Worm (Caenorhabditis elegans) whole organism, late embryonic: ENCODE data around the gene C46E10.8.

Experiments used
- C08G9.2 ChIP-seq: sonication (generic microtip); optimal IDR thresholded peaks from 2 replicates; lab custom pipeline; 2016; ENCODE audit warnings: mild to moderate bottlenecking, missing genetic modification characterization, moderate library complexity, missing compliant biosample characterization
- C38D4.7 ChIP-seq: fragments of 200-800 bp; sonication (Bioruptor generic); optimal IDR thresholded peaks from 2 replicates; lab custom pipeline; 2018; ENCODE audit warnings: mild to moderate bottlenecking, missing genetic modification characterization, moderate library complexity, missing compliant biosample characterization
- K02D7.2 ChIP-seq: sonication (generic microtip); optimal IDR thresholded peaks from 2 replicates; lab custom pipeline; 2017; ENCODE audit warnings: mild to moderate bottlenecking, missing genetic modification characterization, missing compliant biosample characterization
- K09A11.1 ChIP-seq: sonication (generic microtip); optimal IDR thresholded peaks from 2 replicates; lab custom pipeline; 2017; ENCODE audit warnings: antibody characterized with exemption, mild to moderate bottlenecking, missing genetic modification characterization, missing compliant biosample characterization; ENCODE audit not compliant: insufficient read depth
- T23F11.4 ChIP-seq: fragments of 200-800 bp; sonication (Bioruptor generic); optimal IDR thresholded peaks from 2 replicates; lab custom pipeline; 2018; ENCODE audit warnings: mild to moderate bottlenecking, missing genetic modification characterization, missing compliant biosample characterization
- Y22D7AL.16 ChIP-seq: sonication (generic microtip); optimal IDR thresholded peaks from 2 replicates; lab custom pipeline; 2016; ENCODE audit warnings: missing genetic modification characterization, missing compliant biosample characterization
- ama-1 ChIP-seq: fragments of 150-350 bp; optimal IDR thresholded peaks from 2 replicates; lab custom pipeline; 2014
- ceh-18 ChIP-seq: sonication (generic microtip); optimal IDR thresholded peaks from 2 replicates; lab custom pipeline; 2016; ENCODE audit warnings: missing genetic modification characterization, missing compliant biosample characterization
- ceh-19 ChIP-seq: fragments of 200-800 bp; sonication (Bioruptor generic); optimal IDR thresholded peaks from 2 replicates; lab custom pipeline; 2018; ENCODE audit warnings: mild to moderate bottlenecking, missing genetic modification characterization, missing compliant biosample characterization
- ceh-2 ChIP-seq: sonication (generic microtip); optimal IDR thresholded peaks from 2 replicates; lab custom pipeline; 2016; ENCODE audit warnings: missing genotype, missing genetic modification characterization, missing compliant biosample characterization
- ceh-24 ChIP-seq: sonication (generic microtip); optimal IDR thresholded peaks from 2 replicates; lab custom pipeline; 2016; ENCODE audit warnings: mild to moderate bottlenecking, missing genetic modification characterization, missing compliant biosample characterization
- ceh-48 ChIP-seq: sonication (generic microtip); optimal IDR thresholded peaks from 2 replicates; lab custom pipeline; 2016; ENCODE audit warnings: missing genetic modification characterization, inconsistent platforms, missing compliant biosample characterization
- ceh-6 ChIP-seq: fragments of 200-800 bp; sonication (Bioruptor generic); optimal IDR thresholded peaks from 2 replicates; lab custom pipeline; 2018; ENCODE audit warnings: mild to moderate bottlenecking, missing genetic modification characterization, missing compliant biosample characterization
- dve-1 ChIP-seq: sonication (generic microtip); optimal IDR thresholded peaks from 2 replicates; lab custom pipeline; 2017; ENCODE audit warnings: antibody characterized with exemption, mild to moderate bottlenecking, missing genetic modification characterization, missing compliant biosample characterization
- elt-4 ChIP-seq: sonication (generic microtip); optimal IDR thresholded peaks from 2 replicates; lab custom pipeline; 2016; ENCODE audit warnings: missing genetic modification characterization, missing compliant biosample characterization
- eyg-1 ChIP-seq: sonication (generic microtip); optimal IDR thresholded peaks from 2 replicates; lab custom pipeline; 2016; ENCODE audit warnings: missing genotype, missing genetic modification characterization, missing compliant biosample characterization
- fkh-10 ChIP-seq: fragments of 150-350 bp; optimal IDR thresholded peaks from 2 replicates; lab custom pipeline; 2014; ENCODE audit warnings: missing biosample characterization, missing genetic modification reagents, missing genetic modification characterization
- gmeb-2 ChIP-seq: sonication (generic microtip); optimal IDR thresholded peaks from 2 replicates; lab custom pipeline; 2016; ENCODE audit warnings: missing genetic modification characterization, inconsistent platforms, missing compliant biosample characterization
- hlh-13 ChIP-seq: fragments of 200-800 bp; sonication (Bioruptor generic); optimal IDR thresholded peaks from 2 replicates; lab custom pipeline; 2018; ENCODE audit warnings: mild to moderate bottlenecking, missing genetic modification characterization, missing compliant biosample characterization
- hlh-30 ChIP-seq: sonication (generic microtip); optimal IDR thresholded peaks from 2 replicates; lab custom pipeline; 2017; ENCODE audit warnings: antibody characterized with exemption, missing genetic modification characterization, missing compliant biosample characterization; ENCODE audit not compliant: insufficient read depth
- hlh-8 ChIP-seq: sonication (generic microtip); optimal IDR thresholded peaks from 2 replicates; lab custom pipeline; 2016; ENCODE audit warnings: missing genotype, missing genetic modification characterization, missing compliant biosample characterization
- lim-6 ChIP-seq: sonication (generic microtip); optimal IDR thresholded peaks from 2 replicates; lab custom pipeline; 2016; ENCODE audit warnings: missing genetic modification characterization, missing compliant biosample characterization
- lin-11 ChIP-seq: fragments of 200-800 bp; sonication (Bioruptor generic); optimal IDR thresholded peaks from 2 replicates; lab custom pipeline; 2018; ENCODE audit warnings: mild to moderate bottlenecking, missing genetic modification characterization, missing compliant biosample characterization
- madf-2 ChIP-seq: sonication (generic microtip); optimal IDR thresholded peaks from 2 replicates; lab custom pipeline; 2017; ENCODE audit warnings: missing genetic modification characterization, missing compliant biosample characterization
- nfya-1 ChIP-seq: sonication (generic microtip); optimal IDR thresholded peaks from 2 replicates; lab custom pipeline; 2017; ENCODE audit warnings: missing genetic modification characterization, mild to moderate bottlenecking, missing compliant biosample characterization, antibody characterized with exemption, moderate library complexity
- nhr-232 ChIP-seq: sonication (generic microtip); optimal IDR thresholded peaks from 2 replicates; lab custom pipeline; 2016; ENCODE audit warnings: missing genetic modification characterization, missing compliant biosample characterization
- odd-2 ChIP-seq: sonication (generic microtip); optimal IDR thresholded peaks from 2 replicates; lab custom pipeline; 2017; ENCODE audit warnings: antibody characterized with exemption, mild to moderate bottlenecking, missing genetic modification characterization, missing compliant biosample characterization
- pax-1 ChIP-seq: fragments of 150-350 bp; optimal IDR thresholded peaks from 2 replicates; lab custom pipeline; 2014; ENCODE audit warnings: missing biosample characterization, missing genetic modification characterization
- pha-4 ChIP-seq: fragments of 150-350 bp; optimal IDR thresholded peaks from 2 replicates; lab custom pipeline; 2018; ENCODE audit warnings: missing biosample characterization, missing genetic modification reagents, missing genetic modification characterization
- pros-1 ChIP-seq: fragments of 150-350 bp; optimal IDR thresholded peaks from 2 replicates; lab custom pipeline; 2014; ENCODE audit warnings: missing biosample characterization, missing genetic modification reagents, missing genetic modification characterization
- ref-2 ChIP-seq: sonication (generic microtip); optimal IDR thresholded peaks from 2 replicates; lab custom pipeline; 2016; ENCODE audit warnings: missing genetic modification characterization, missing compliant biosample characterization
- sox-4 ChIP-seq: sonication (generic microtip); optimal IDR thresholded peaks from 2 replicates; lab custom pipeline; 2017; ENCODE audit warnings: mild to moderate bottlenecking, missing genetic modification characterization, inconsistent platforms, missing compliant biosample characterization
- syd-9 ChIP-seq: sonication (generic microtip); optimal IDR thresholded peaks from 2 replicates; lab custom pipeline; 2016; ENCODE audit warnings: mild to moderate bottlenecking, missing genetic modification characterization, moderate library complexity, missing compliant biosample characterization
- tbx-7 ChIP-seq: sonication (generic microtip); optimal IDR thresholded peaks from 2 replicates; lab custom pipeline; 2016; ENCODE audit warnings: missing genotype, missing genetic modification characterization, missing compliant biosample characterization
- ttx-3 ChIP-seq: sonication (generic microtip); optimal IDR thresholded peaks from 2 replicates; lab custom pipeline; 2016; ENCODE audit warnings: missing genetic modification reagents, missing genetic modification characterization, missing compliant biosample characterization
- unc-42 ChIP-seq: sonication (generic microtip); optimal IDR thresholded peaks from 2 replicates; lab custom pipeline; 2016; ENCODE audit warnings: missing genotype, missing genetic modification characterization, missing compliant biosample characterization
- unc-55 ChIP-seq: sonication (generic microtip); optimal IDR thresholded peaks from 2 replicates; lab custom pipeline; 2017; ENCODE audit warnings: missing biosample characterization, missing genetic modification reagents, missing genetic modification characterization
- unc-86 ChIP-seq: sonication (generic microtip); optimal IDR thresholded peaks from 2 replicates; lab custom pipeline; 2016; ENCODE audit warnings: missing genetic modification characterization, missing compliant biosample characterization
- zip-5 ChIP-seq: sonication (generic microtip); optimal IDR thresholded peaks from 2 replicates; lab custom pipeline; 2016; ENCODE audit warnings: missing genetic modification characterization, missing compliant biosample characterization
- ztf-16 ChIP-seq: sonication (generic microtip); optimal IDR thresholded peaks from 2 replicates; lab custom pipeline; 2017; ENCODE audit warnings: missing genetic modification characterization, missing compliant biosample characterization

C46E10.8 gene

ce11 chrII:3753598-3753997, 25.7 kb upstream of the C46E10.8 start, which contains the start of gene rcd-1:
rcd-1 (plus strand) TSS chrII:3753898.
- TF ChIP-seq ceh-6 (GFP tag; lab: Kevin White, UChicago) (no peak), ttx-3 (tag; lab: Kevin White, UChicago) (no peak), pha-4 (no peak), fkh-10 (no peak), T23F11.4 (GFP tag; lab: Kevin White, UChicago) (no peak), zip-5 (tag; lab: Kevin White, UChicago) (no peak), unc-42 (tag; lab: Kevin White, UChicago) (no peak), tbx-7 (tag; lab: Kevin White, UChicago) (no peak), pros-1 (tag; lab: Kevin White, UChicago) (no peak)

- TF ChIP-seq hlh-30 (no peak), ceh-18 (tag; lab: Kevin White, UChicago) (no peak), ceh-48 (tag; lab: Kevin White, UChicago) (no peak), lim-6 (tag; lab: Kevin White, UChicago) (no peak), ama-1 (lab: Kevin White, UChicago) (no peak)
Observed at ce11 chrII:3752184-3752583, 24.3 kb upstream of the C46E10.8 start, which contains the start of gene sdz-11. sdz-11 (minus strand) TSS chrII:3752284.

ce11 chrII:3750685-3751084, 22.8 kb upstream of the C46E10.8 start, which contains the start of gene fbxb-91:
fbxb-91 (minus strand) TSS chrII:3750785.
- TF ChIP-seq hlh-13 (no peak), hlh-8 (no peak), sox-4 (tag; lab: Kevin White, UChicago) (no peak), unc-55 (GFP tag; lab: Kevin White, UChicago) (no peak)

ce11 chrII:3748719-3749118, 20.8 kb upstream of the C46E10.8 start, which contains the start of gene fbxb-90:
fbxb-90 (minus strand) TSS chrII:3748819.
- TF ChIP-seq madf-2, result no peak
- TF ChIP-seq Y22D7AL.16, result no peak
- no peak for TF ChIP-seq hlh-13
- TF ChIP-seq odd-2 (tag; lab: Kevin White, UChicago), result no peak
- TF ChIP-seq ref-2, result no peak
- no peak for TF ChIP-seq dve-1 (tag; lab: Kevin White, UChicago)
- no peak for TF ChIP-seq hlh-8
- no peak for TF ChIP-seq ztf-16 (tag; lab: Kevin White, UChicago)
- TF ChIP-seq gmeb-2, result no peak
- TF ChIP-seq nfya-1, result no peak
- TF ChIP-seq K02D7.2, result no peak

- TF ChIP-seq madf-2, result no peak
- no peak for TF ChIP-seq syd-9 (tag; lab: Kevin White, UChicago)
- no peak for TF ChIP-seq K09A11.1 (tag; lab: Kevin White, UChicago)
- no peak for TF ChIP-seq eyg-1
- TF ChIP-seq nhr-232 (tag; lab: Kevin White, UChicago), result no peak
- no peak for TF ChIP-seq T23F11.4 (GFP tag; lab: Kevin White, UChicago)
- no peak for TF ChIP-seq ceh-19 (GFP tag; lab: Kevin White, UChicago)
- no peak for TF ChIP-seq unc-86 (tag; lab: Kevin White, UChicago)
- TF ChIP-seq C08G9.2 (tag; lab: Kevin White, UChicago), result no peak
- no peak for TF ChIP-seq hlh-13
- TF ChIP-seq ceh-2 (tag; lab: Kevin White, UChicago), result no peak
- TF ChIP-seq ceh-24 (tag; lab: Kevin White, UChicago), result no peak
- no peak for TF ChIP-seq unc-55 (GFP tag; lab: Kevin White, UChicago)
- no peak for TF ChIP-seq lin-11
- TF ChIP-seq elt-4 (tag; lab: Kevin White, UChicago), result no peak
- TF ChIP-seq C38D4.7 (GFP tag; lab: Kevin White, UChicago), result no peak
- no peak for TF ChIP-seq pax-1
- no peak for TF ChIP-seq zip-5 (tag; lab: Kevin White, UChicago)
- TF ChIP-seq ceh-18 (tag; lab: Kevin White, UChicago), result no peak
- TF ChIP-seq, all 69 proteins: peak for 0
Observed at ce11 chrII:3747405-3747804, 19.5 kb upstream of the C46E10.8 start, which contains the start of gene fbxb-92. fbxb-92 (minus strand) TSS chrII:3747505.
